Worm (Caenorhabditis elegans): ENCODE measurements around the gene ubc-7.

DNA sequence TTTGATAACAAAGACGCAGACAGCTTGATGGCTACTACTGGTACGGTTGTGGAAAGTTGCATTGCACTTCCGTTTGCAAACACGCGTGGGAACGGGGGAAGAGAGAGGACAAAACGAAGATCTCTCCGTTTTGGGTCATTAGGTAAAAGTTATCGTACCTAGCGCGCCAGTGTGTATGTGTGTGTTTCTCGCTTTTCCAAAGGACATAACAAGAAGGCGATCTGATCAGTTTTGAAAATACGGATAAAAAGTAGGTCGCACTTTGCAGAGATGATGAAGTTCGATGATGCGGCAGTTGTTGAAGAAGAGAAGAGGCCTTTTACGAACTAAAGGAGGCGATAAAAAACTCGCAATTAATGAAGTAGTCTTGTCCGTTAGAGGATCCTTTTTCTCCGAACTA, 14.1 kb upstream of the ubc-7 start:
- no peak for TF ChIP-seq ceh-13 (GFP tag; optimal IDR thresholded peaks at IDR 0.05)
- no peak for TF ChIP-seq ama-1 (optimal IDR thresholded peaks at IDR 0.05)
- no peak for TF ChIP-seq hmbx-1 (tag; optimal IDR thresholded peaks at IDR 0.05)
- TF ChIP-seq hnd-1 (tag; optimal IDR thresholded peaks at IDR 0.05), result no peak

Measured in whole organism, early embryonic.